Worm (Caenorhabditis elegans) whole organism, late embryonic: ENCODE data around the gene bus-2.

Experiments
- K02D7.2 ChIP-seq: sonication (generic microtip); optimal IDR thresholded peaks from 2 replicates; lab custom pipeline; 2017; ENCODE audit warnings: mild to moderate bottlenecking, missing genetic modification characterization, missing compliant biosample characterization
- ama-1 ChIP-seq: fragments of 150-350 bp; optimal IDR thresholded peaks from 2 replicates; lab custom pipeline; 2014
- ceh-31 ChIP-seq: sonication (generic microtip); optimal IDR thresholded peaks from 2 replicates; lab custom pipeline; 2016; ENCODE audit warnings: missing genetic modification characterization, missing compliant biosample characterization
- ceh-48 ChIP-seq: sonication (generic microtip); optimal IDR thresholded peaks from 2 replicates; lab custom pipeline; 2016; ENCODE audit warnings: missing genetic modification characterization, inconsistent platforms, missing compliant biosample characterization
- pqm-1 ChIP-seq: sonication (generic microtip); optimal IDR thresholded peaks from 2 replicates; lab custom pipeline; 2016; ENCODE audit warnings: missing genetic modification characterization, missing compliant biosample characterization
- sox-2 ChIP-seq: fragments of 200-800 bp; sonication (Bioruptor generic); IDR thresholded peaks from 2 replicates; pipeline ENCODE4 v1.3.6; 2022; ENCODE audit warnings: missing genetic modification reagents, missing genetic modification characterization, missing compliant biosample characterization

- TF ChIP-seq ama-1 (lab: Kevin White, UChicago): no peak
- TF ChIP-seq ceh-31: no peak
- TF ChIP-seq ceh-48: no peak
- TF ChIP-seq sox-2 (GFP tag; lab: Robert Waterston, UW): no peak
- TF ChIP-seq K02D7.2 (tag; lab: Kevin White, UChicago): no peak
- TF ChIP-seq pqm-1 (tag; lab: Kevin White, UChicago): no peak
Measured at ce11 chrIV:1682066-1682465, 17.6 kb upstream of the bus-2 start, which contains the start of gene Y41D4B.24.
